Fruit fly (Drosophila melanogaster): ENCODE results near the gene mdy.
A peak's percentile ranks its signal among the peaks of the same experiment; 100 is the strongest.

mdy gene

dm6 chr2L:16801578-16802152, 14.8 kb upstream of the mdy start (continued):
- TF ChIP-seq Hr39 (optimal IDR thresholded peaks at IDR 0.05) (no peak), CG32532 (GFP tag; IDR thresholded peaks at IDR 0.05) (no peak), CG15514 (GFP tag; optimal IDR thresholded peaks at IDR 0.05) (no peak), CG16863 (GFP tag; optimal IDR thresholded peaks at IDR 0.05) (no peak), psq (GFP tag; optimal IDR thresholded peaks at IDR 0.05) (no peak), CG1529 (GFP tag; optimal IDR thresholded peaks at IDR 0.05) (no peak), Ada2b (GFP tag; IDR thresholded peaks at IDR 0.05) (no peak), sd (tag; optimal IDR thresholded peaks at IDR 0.05) (peak; percentile 24), CG7786 (GFP tag; optimal IDR thresholded peaks at IDR 0.05) (no peak), h (optimal IDR thresholded peaks at IDR 0.05) (no peak), CG10565 (GFP tag; optimal IDR thresholded peaks at IDR 0.05) (no peak), Neu2 (GFP tag; optimal IDR thresholded peaks at IDR 0.05; ENCODE audit: borderline replicate concordance) (no peak), CG31365 (tag; optimal IDR thresholded peaks at IDR 0.05) (no peak), danr (GFP tag; IDR thresholded peaks at IDR 0.05) (no peak), ci (GFP tag; IDR thresholded peaks at IDR 0.05) (no peak), toy (GFP tag; IDR thresholded peaks at IDR 0.05) (no peak), pnt (GFP tag; optimal IDR thresholded peaks at IDR 0.05) (no peak), stc (GFP tag; IDR thresholded peaks at IDR 0.05) (no peak), Sry-β (GFP tag; optimal IDR thresholded peaks at IDR 0.05) (no peak), CG17361 (GFP tag; IDR thresholded peaks at IDR 0.05) (no peak), ro (GFP tag; IDR thresholded peaks at IDR 0.05) (no peak), Atf3 (GFP tag; optimal IDR thresholded peaks at IDR 0.05) (no peak), zfh1 (GFP tag; IDR thresholded peaks at IDR 0.05) (no peak), CG7987 (GFP tag; optimal IDR thresholded peaks at IDR 0.05) (no peak), Ets65A (GFP tag) (peak; percentile 13), Sox100B (GFP tag; optimal IDR thresholded peaks at IDR 0.05) (no peak), CG13894 (tag; optimal IDR thresholded peaks at IDR 0.05) (no peak), dm (GFP tag; optimal IDR thresholded peaks at IDR 0.05) (no peak), CG9437 (GFP tag; optimal IDR thresholded peaks at IDR 0.05) (no peak), CHES-1-like (GFP tag; optimal IDR thresholded peaks at IDR 0.05) (no peak), kah (GFP tag; optimal IDR thresholded peaks at IDR 0.05) (no peak), hth (optimal IDR thresholded peaks at IDR 0.05) (no peak), kay (GFP tag; optimal IDR thresholded peaks at IDR 0.05) (no peak), CG2120 (GFP tag; optimal IDR thresholded peaks at IDR 0.05) (no peak), CG16813 (GFP tag; IDR thresholded peaks at IDR 0.05; ENCODE audit: partially characterized antibody) (no peak), jigr1 (GFP tag; IDR thresholded peaks at IDR 0.05) (no peak), tll (GFP tag; optimal IDR thresholded peaks at IDR 0.05) (no peak), CG43689 (GFP tag; IDR thresholded peaks at IDR 0.05) (no peak), pfk (GFP tag; optimal IDR thresholded peaks at IDR 0.05) (no peak), tin (GFP tag; optimal IDR thresholded peaks at IDR 0.05) (no peak), sim (GFP tag; IDR thresholded peaks at IDR 0.05) (no peak)

DNA sequence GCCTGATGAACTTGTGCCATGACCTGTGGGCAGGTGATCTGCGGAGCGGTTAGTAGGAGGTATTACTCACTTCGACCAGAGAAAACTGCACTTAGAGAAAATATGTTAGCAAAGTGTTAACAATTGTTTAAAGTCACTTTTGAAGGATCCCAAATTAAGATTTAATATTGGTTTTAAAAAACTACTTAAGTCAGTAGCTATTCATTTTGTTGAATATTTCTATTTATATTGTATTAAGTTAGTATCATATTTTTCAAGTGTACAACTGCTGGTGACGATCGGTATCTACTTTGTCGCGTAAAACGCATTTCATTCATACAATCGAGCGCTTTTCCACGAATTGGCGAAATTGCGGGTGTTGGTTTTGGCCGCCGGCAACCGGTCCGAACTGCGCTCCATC, 12.8 kb upstream of the mdy start:
- TF ChIP-seq pb (GFP tag; optimal IDR thresholded peaks at IDR 0.05) (no peak), MTF-1 (GFP tag; optimal IDR thresholded peaks at IDR 0.05; ENCODE audit: borderline replicate concordance) (no peak), gem (tag; optimal IDR thresholded peaks at IDR 0.05) (peak; percentile 31), Sox102F (GFP tag; optimal IDR thresholded peaks at IDR 0.05) (peak; percentile 5), row (GFP tag; IDR thresholded peaks at IDR 0.05) (peak; percentile 30; the same call in 2 of the 3 replicates), eyg (GFP tag; optimal IDR thresholded peaks at IDR 0.05) (no peak)
